Fruit fly (Drosophila melanogaster) whole organism, embryonic: ENCODE data around the gene Osi19.

Experiments used
- CG10267 ChIP-seq: fragments of 200-800 bp; sonication (Bioruptor generic); optimal IDR thresholded peaks from 2 replicates; lab custom pipeline; 2018; ENCODE audit warnings: missing biosample characterization, mild to moderate bottlenecking, missing genetic modification characterization, moderate library complexity
- CG11456 ChIP-seq: fragments of 200-800 bp; sonication (Bioruptor generic); IDR thresholded peaks from 3 replicates; pipeline ENCODE4 v1.3.6; 2022; ENCODE audit warnings: missing biosample characterization, missing genetic modification characterization
- CG12236 ChIP-seq: fragments of 200-800 bp; sonication (Bioruptor generic); optimal IDR thresholded peaks from 2 replicates; lab custom pipeline; 2016; ENCODE audit warnings: missing biosample characterization, missing genetic modification characterization
- CG14014 ChIP-seq: fragments of 200-800 bp; sonication (Bioruptor generic); IDR thresholded peaks from 2 replicates; pipeline ENCODE4 v1.3.6; 2022; ENCODE audit warnings: missing biosample characterization, missing genetic modification characterization
- CG15269 ChIP-seq: fragments of 200-800 bp; sonication (Bioruptor generic); optimal IDR thresholded peaks from 2 replicates; lab custom pipeline; 2018; ENCODE audit warnings: missing biosample characterization, mild to moderate bottlenecking, missing genetic modification characterization, moderate library complexity
- CG16815 ChIP-seq: fragments of 200-800 bp; sonication (Bioruptor generic); optimal IDR thresholded peaks from 3 replicates; lab custom pipeline; 2017; ENCODE audit warnings: missing biosample characterization, mild to moderate bottlenecking, missing genetic modification characterization
- CG17912 ChIP-seq: fragments of 200-800 bp; sonication (Bioruptor generic); optimal IDR thresholded peaks from 2 replicates; lab custom pipeline; 2018; ENCODE audit warnings: missing biosample characterization, mild to moderate bottlenecking, missing genetic modification characterization
- CG18262 ChIP-seq: fragments of 200-800 bp; optimal IDR thresholded peaks from 3 replicates; lab custom pipeline; 2019; ENCODE audit warnings: missing biosample characterization, mild to moderate bottlenecking, missing genetic modification characterization, moderate library complexity
- CG18619 ChIP-seq: fragments of 200-800 bp; sonication (Bioruptor generic); optimal IDR thresholded peaks from 3 replicates; lab custom pipeline; 2017; ENCODE audit warnings: missing biosample characterization, mild to moderate bottlenecking, missing genetic modification characterization
- CG30020 ChIP-seq: fragments of 200-800 bp; optimal IDR thresholded peaks from 2 replicates; lab custom pipeline; 2019; ENCODE audit warnings: missing biosample characterization, mild to moderate bottlenecking, missing genetic modification characterization, moderate library complexity
- CG3838 ChIP-seq: fragments of 200-800 bp; sonication (Bioruptor generic); optimal IDR thresholded peaks from 3 replicates; lab custom pipeline; 2016; ENCODE audit warnings: missing biosample characterization, missing genetic modification characterization
- CG3847 ChIP-seq: fragments of 200-800 bp; sonication (Bioruptor generic); IDR thresholded peaks from 2 replicates; pipeline ENCODE4 v1.3.6; 2022; ENCODE audit warnings: missing biosample characterization, missing genetic modification characterization
- CG4360 ChIP-seq: fragments of 200-800 bp; sonication (Bioruptor generic); IDR thresholded peaks from 2 replicates; pipeline ENCODE4 v1.3.6; 2022; ENCODE audit warnings: missing biosample characterization, missing genetic modification characterization
- CG4404 ChIP-seq: fragments of 200-800 bp; sonication (Bioruptor generic); IDR thresholded peaks from 2 replicates; pipeline ENCODE4 v1.3.6; 2022; ENCODE audit warnings: missing biosample characterization, missing genetic modification characterization
- CG6765 ChIP-seq: fragments of 200-800 bp; sonication (Bioruptor generic); optimal IDR thresholded peaks from 3 replicates; lab custom pipeline; 2017; ENCODE audit warnings: missing biosample characterization, mild to moderate bottlenecking, missing genetic modification characterization
- CG8089 ChIP-seq: fragments of 200-800 bp; sonication (Bioruptor generic); optimal IDR thresholded peaks from 3 replicates; lab custom pipeline; 2016; ENCODE audit warnings: missing biosample characterization, missing genetic modification characterization
- CG9727 ChIP-seq: fragments of 200-800 bp; sonication (Bioruptor generic); optimal IDR thresholded peaks from 3 replicates; lab custom pipeline; 2017; ENCODE audit warnings: missing biosample characterization, mild to moderate bottlenecking, missing genetic modification characterization
- CG9932 ChIP-seq: fragments of 200-800 bp; sonication (Bioruptor generic); IDR thresholded peaks from 2 replicates; pipeline ENCODE4 v1.3.6; 2022; ENCODE audit warnings: missing biosample characterization, missing genetic modification characterization
- Camta ChIP-seq: fragments of 200-800 bp; sonication (Bioruptor generic); optimal IDR thresholded peaks from 2 replicates; lab custom pipeline; 2016; ENCODE audit warnings: missing biosample characterization, missing genetic modification characterization
- Ets65A ChIP-seq: fragments of 200-800 bp; sonication (Bioruptor generic); peaks from one replicate; lab custom pipeline; 2016; ENCODE audit warnings: missing biosample characterization, missing genetic modification characterization
- Fer2 ChIP-seq: fragments of 200-800 bp; sonication (Bioruptor generic); optimal IDR thresholded peaks from 2 replicates; lab custom pipeline; 2018; ENCODE audit warnings: missing biosample characterization, mild to moderate bottlenecking, missing genetic modification characterization, moderate library complexity
- Hmx ChIP-seq: fragments of 200-800 bp; sonication (Bioruptor generic); optimal IDR thresholded peaks from 2 replicates; lab custom pipeline; 2016; ENCODE audit warnings: missing biosample characterization, missing genetic modification characterization
- Hr51 ChIP-seq, 2 experiments: fragments of 200-800 bp; sonication (Bioruptor generic); optimal IDR thresholded peaks; 2 replicates in 1 of 2; 3 replicates in 1 of 2; lab custom pipeline; 2016 to 2018; ENCODE audit warnings: missing biosample characterization in 2 of 2, missing genetic modification characterization in 2 of 2, mild to moderate bottlenecking in 1 of 2, moderate library complexity in 1 of 2
- Mes4 ChIP-seq: fragments of 200-800 bp; sonication (Bioruptor generic); optimal IDR thresholded peaks from 2 replicates; lab custom pipeline; 2016; ENCODE audit warnings: missing biosample characterization, missing genetic modification characterization
- Neu2 ChIP-seq: fragments of 200-800 bp; sonication (Bioruptor generic); optimal IDR thresholded peaks from 3 replicates; lab custom pipeline; 2016; ENCODE audit warnings: missing biosample characterization, missing genetic modification characterization, borderline replicate concordance
- Scr ChIP-seq: fragments of 200-800 bp; sonication (Bioruptor generic); IDR thresholded peaks from 2 replicates; pipeline ENCODE4 v1.3.6; 2022; ENCODE audit warnings: missing biosample characterization, missing genetic modification characterization; ENCODE audit not compliant: partially characterized antibody
- Sry-β ChIP-seq: fragments of 200-800 bp; sonication (Bioruptor generic); optimal IDR thresholded peaks from 2 replicates; lab custom pipeline; 2018; ENCODE audit warnings: missing biosample characterization, mild to moderate bottlenecking, missing genetic modification characterization, moderate library complexity
- Ssrp ChIP-seq: fragments of 200-800 bp; sonication (Bioruptor generic); optimal IDR thresholded peaks from 2 replicates; lab custom pipeline; 2018; ENCODE audit warnings: missing biosample characterization, mild to moderate bottlenecking, missing genetic modification characterization, moderate library complexity
- ab ChIP-seq: fragments of 200-800 bp; sonication (Bioruptor generic); optimal IDR thresholded peaks from 2 replicates; lab custom pipeline; 2016; ENCODE audit warnings: missing biosample characterization, missing genetic modification characterization
- aop ChIP-seq: fragments of 200-800 bp; sonication (Bioruptor generic); IDR thresholded peaks from 2 replicates; pipeline ENCODE4 v1.3.6; 2022; ENCODE audit warnings: missing biosample characterization, missing genetic modification characterization
- dmrt99B ChIP-seq: fragments of 200-800 bp; sonication (Bioruptor generic); optimal IDR thresholded peaks from 2 replicates; lab custom pipeline; 2018; ENCODE audit warnings: missing biosample characterization, mild to moderate bottlenecking, missing genetic modification characterization, moderate library complexity
- ems ChIP-seq: fragments of 200-800 bp; sonication (Bioruptor generic); optimal IDR thresholded peaks from 3 replicates; lab custom pipeline; 2016; ENCODE audit warnings: missing biosample characterization, missing genetic modification characterization
- eyg ChIP-seq: fragments of 200-800 bp; sonication (Bioruptor generic); optimal IDR thresholded peaks from 3 replicates; lab custom pipeline; 2016; ENCODE audit warnings: missing biosample characterization, missing genetic modification characterization
- fd3F ChIP-seq: fragments of 200-800 bp; sonication (Bioruptor generic); optimal IDR thresholded peaks from 2 replicates; lab custom pipeline; 2018; ENCODE audit warnings: missing biosample characterization, mild to moderate bottlenecking, missing genetic modification characterization, moderate library complexity
- gcm2 ChIP-seq: fragments of 200-800 bp; sonication (Bioruptor generic); optimal IDR thresholded peaks from 2 replicates; lab custom pipeline; 2016; ENCODE audit warnings: missing biosample characterization, missing genetic modification characterization
- grn ChIP-seq: fragments of 200-800 bp; sonication (Bioruptor generic); optimal IDR thresholded peaks from 3 replicates; lab custom pipeline; 2017; ENCODE audit warnings: missing biosample characterization, missing genetic modification characterization
- jumu ChIP-seq: fragments of 200-800 bp; sonication (Bioruptor generic); optimal IDR thresholded peaks from 3 replicates; lab custom pipeline; 2016; ENCODE audit warnings: missing biosample characterization, missing genetic modification characterization
- oc ChIP-seq: fragments of 200-800 bp; sonication (Bioruptor generic); optimal IDR thresholded peaks from 2 replicates; lab custom pipeline; 2018; ENCODE audit warnings: missing biosample characterization, mild to moderate bottlenecking, missing genetic modification characterization, moderate library complexity
- pb ChIP-seq: fragments of 200-800 bp; sonication (Bioruptor generic); optimal IDR thresholded peaks from 3 replicates; lab custom pipeline; 2016; ENCODE audit warnings: missing biosample characterization, missing genetic modification characterization
- pho ChIP-seq: fragments of 200-800 bp; sonication (Bioruptor generic); optimal IDR thresholded peaks from 2 replicates; lab custom pipeline; 2016; ENCODE audit warnings: missing biosample characterization, missing genetic modification characterization
- phol ChIP-seq: fragments of 200-800 bp; sonication (Bioruptor generic); optimal IDR thresholded peaks from 3 replicates; lab custom pipeline; 2018; ENCODE audit warnings: missing biosample characterization, mild to moderate bottlenecking, missing genetic modification characterization, moderate library complexity
- pzg ChIP-seq: fragments of 200-800 bp; sonication (Bioruptor generic); optimal IDR thresholded peaks from 3 replicates; lab custom pipeline; 2018; ENCODE audit warnings: missing biosample characterization, mild to moderate bottlenecking, missing genetic modification characterization, moderate library complexity
- repo ChIP-seq: fragments of 200-800 bp; sonication (Bioruptor generic); optimal IDR thresholded peaks from 2 replicates; lab custom pipeline; 2016; ENCODE audit warnings: missing biosample characterization, missing genetic modification characterization
- sd ChIP-seq: fragments of 200-800 bp; sonication (Bioruptor generic); optimal IDR thresholded peaks from 3 replicates; lab custom pipeline; 2018; ENCODE audit warnings: missing biosample characterization, mild to moderate bottlenecking, missing genetic modification characterization, moderate library complexity
- stc ChIP-seq: fragments of 200-800 bp; sonication (Bioruptor generic); IDR thresholded peaks from 2 replicates; pipeline ENCODE4 v1.3.6; 2022; ENCODE audit warnings: missing biosample characterization, missing genetic modification characterization
- vvl ChIP-seq: fragments of 200-800 bp; sonication (Bioruptor generic); IDR thresholded peaks from 2 replicates; pipeline ENCODE4 v1.3.6; 2022; ENCODE audit warnings: missing biosample characterization, missing genetic modification characterization
- zen ChIP-seq: fragments of 200-800 bp; sonication (Bioruptor generic); optimal IDR thresholded peaks from 3 replicates; lab custom pipeline; 2018; ENCODE audit warnings: missing biosample characterization, mild to moderate bottlenecking, missing genetic modification characterization, moderate library complexity

The Osi19 gene

dm6 chr3R:6341668-6342067, 6.5 kb downstream of the Osi19 start, which contains the start of gene CG17917:
CG17917 (plus strand) TSS chr3R:6341968.
- TF ChIP-seq CG14014 (GFP tag; lab: Robert Waterston, UW) (no peak), Fer2 (tag; lab: Kevin White, UChicago) (no peak)

dm6 chr3R:6342702-6343101, 7.5 kb downstream of the Osi19 start, which contains the start of gene CG10298:
CG10298 (plus strand) TSS chr3R:6343002.
- no peak for TF ChIP-seq fd3F
- no peak for TF ChIP-seq Mes4
- no peak for TF ChIP-seq CG6765 (GFP tag; lab: Kevin White, UChicago)
- no peak for TF ChIP-seq Ets65A (GFP tag; lab: Kevin White, UChicago)
- TF ChIP-seq aop (GFP tag; lab: Robert Waterston, UW): no peak
- TF ChIP-seq pho: no peak
- no peak for TF ChIP-seq CG16815
- no peak for TF ChIP-seq CG17912
- no peak for TF ChIP-seq CG4360 (GFP tag; lab: Robert Waterston, UW)
- TF ChIP-seq pb: no peak
- TF ChIP-seq CG4404 (GFP tag; lab: Robert Waterston, UW): no peak
- TF ChIP-seq zen (tag; lab: Kevin White, UChicago): no peak
- TF ChIP-seq gcm2 (GFP tag; lab: Kevin White, UChicago): no peak
- no peak for TF ChIP-seq CG8089 (GFP tag; lab: Kevin White, UChicago)

dm6 chr3R:6343396-6344239, 8.5 kb downstream of the Osi19 start, which contains the start of gene CG17919:
CG17919 (plus strand) TSS chr3R:6344029.
- no peak for TF ChIP-seq CG30020 (tag; lab: Kevin White, UChicago)
- TF ChIP-seq CG11456 (GFP tag; lab: Robert Waterston, UW): no peak
- TF ChIP-seq Hr51 (GFP tag; optimal IDR thresholded peaks at IDR 0.05; lab: Kevin White, UChicago): peak in 1 of 2 experiments; percentile 57
- no peak for TF ChIP-seq pzg (GFP tag; lab: Kevin White, UChicago)
- peak; percentile 35 for TF ChIP-seq oc (tag; lab: Kevin White, UChicago)
- TF ChIP-seq grn (GFP tag; lab: Kevin White, UChicago): peak; percentile 91
- 0 out of 2 replicates have a peak, but pooled peaks have one; percentile 28 for TF ChIP-seq CG9932 (GFP tag; lab: Robert Waterston, UW)
- TF ChIP-seq Camta (GFP tag; lab: Kevin White, UChicago): no peak
- peak; percentile 23 for TF ChIP-seq CG18262
- no peak for TF ChIP-seq jumu (GFP tag; lab: Kevin White, UChicago)
- TF ChIP-seq dmrt99B: peak; percentile 37
- TF ChIP-seq repo: no peak
- TF ChIP-seq CG9727 (GFP tag; lab: Kevin White, UChicago): no peak
- TF ChIP-seq CG15269 (tag; lab: Kevin White, UChicago): no peak
- TF ChIP-seq Scr (GFP tag; lab: Robert Waterston, UW): no peak
- no peak for TF ChIP-seq Ssrp (tag; lab: Kevin White, UChicago)
- TF ChIP-seq stc: no peak
- peak; percentile 1 for TF ChIP-seq phol (tag; lab: Kevin White, UChicago)
- no peak for TF ChIP-seq ab (GFP tag; lab: Kevin White, UChicago)
- TF ChIP-seq Neu2 (GFP tag; lab: Kevin White, UChicago): no peak
- TF ChIP-seq CG3838 (GFP tag; lab: Kevin White, UChicago): no peak
- no peak for TF ChIP-seq CG3847 (GFP tag; lab: Robert Waterston, UW)
- TF ChIP-seq CG10267: no peak
- no peak for TF ChIP-seq sd
- no peak for TF ChIP-seq eyg (GFP tag; lab: Kevin White, UChicago)
- no peak for TF ChIP-seq Hmx (GFP tag; lab: Kevin White, UChicago)
- no peak for TF ChIP-seq ems
- no peak for TF ChIP-seq CG12236 (GFP tag; lab: Kevin White, UChicago)
- TF ChIP-seq Sry-β (GFP tag; lab: Kevin White, UChicago): no peak
- TF ChIP-seq vvl (GFP tag; lab: Robert Waterston, UW): no peak
- no peak for TF ChIP-seq CG18619 (GFP tag; lab: Kevin White, UChicago)
